Fruit fly (Drosophila melanogaster): ENCODE results near the gene Cad88C.

DNA sequence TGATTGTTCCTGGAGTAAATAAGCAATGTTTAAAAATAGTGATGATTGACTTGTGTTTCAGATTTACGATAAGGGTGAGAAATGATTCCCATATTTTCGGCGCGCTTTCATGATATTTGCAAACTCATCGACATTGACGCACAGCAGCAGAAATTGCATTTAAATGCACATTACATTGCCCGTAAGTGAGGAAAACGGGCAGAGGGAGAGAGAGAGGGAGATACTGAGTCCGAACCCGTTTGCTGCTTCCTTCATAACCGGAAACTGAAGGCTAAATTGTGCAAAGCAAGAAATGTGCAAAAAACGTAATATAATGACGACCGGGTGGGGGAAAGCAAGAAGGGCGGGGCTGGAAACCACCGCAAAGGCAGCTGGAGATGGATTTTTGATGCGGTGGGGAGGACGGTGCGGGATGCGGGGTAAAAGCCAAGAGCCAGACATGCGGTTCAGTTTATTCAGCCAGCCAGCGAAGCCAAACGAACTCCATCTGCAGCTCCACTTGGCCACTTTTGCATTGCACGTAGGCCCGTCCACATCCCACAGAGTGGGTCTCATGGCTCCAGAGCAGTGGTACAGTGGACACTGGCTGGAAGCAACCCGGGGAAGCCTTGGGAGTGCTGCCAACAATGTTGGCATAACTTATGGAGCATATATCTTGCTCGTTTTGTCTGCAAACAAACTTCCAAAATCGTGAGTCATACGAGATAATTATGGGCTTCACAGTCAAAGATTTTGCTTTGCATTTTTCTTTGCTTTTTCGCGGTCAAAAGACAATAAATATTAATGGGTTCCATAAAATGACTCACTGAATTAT lies 23.0 kb downstream of the Cad88C start:
- TF ChIP-seq psq (optimal IDR thresholded peaks at IDR 0.05) (no peak), h (optimal IDR thresholded peaks at IDR 0.05) (no peak), Myc (optimal IDR thresholded peaks at IDR 0.05) (no peak), Sin3A (optimal IDR thresholded peaks at IDR 0.05) (no peak)
